Fruit fly (Drosophila melanogaster) whole organism, embryonic: ENCODE results near the gene CG11178.

Source experiments
- Atf6 ChIP-seq: fragments of 200-800 bp; sonication (Bioruptor generic); IDR thresholded peaks from 2 replicates; pipeline ENCODE4 v1.3.6; 2022; ENCODE audit warnings: missing biosample characterization, missing genetic modification characterization
- BtbVII ChIP-seq: fragments of 200-800 bp; sonication (Bioruptor generic); optimal IDR thresholded peaks from 3 replicates; lab custom pipeline; 2017; ENCODE audit warnings: missing biosample characterization, mild to moderate bottlenecking, missing genetic modification characterization
- CG10209 ChIP-seq: fragments of 200-800 bp; sonication (Bioruptor generic); optimal IDR thresholded peaks from 3 replicates; lab custom pipeline; 2017; ENCODE audit warnings: missing biosample characterization, mild to moderate bottlenecking, missing genetic modification characterization, missing genetic modification reagents
- CG10431 ChIP-seq: fragments of 200-800 bp; sonication (Bioruptor generic); optimal IDR thresholded peaks from 3 replicates; lab custom pipeline; 2018; ENCODE audit warnings: missing biosample characterization, mild to moderate bottlenecking, missing genetic modification characterization
- CG10543 ChIP-seq: fragments of 200-800 bp; sonication (Bioruptor generic); optimal IDR thresholded peaks from 3 replicates; lab custom pipeline; 2017; ENCODE audit warnings: missing biosample characterization, mild to moderate bottlenecking, missing genetic modification characterization, moderate library complexity
- CG12659 ChIP-seq: fragments of 200-800 bp; sonication (Bioruptor generic); optimal IDR thresholded peaks from 3 replicates; lab custom pipeline; 2017; ENCODE audit warnings: mild to moderate bottlenecking, missing biosample characterization, missing genetic modification reagents, missing genetic modification characterization
- CG12769 ChIP-seq: fragments of 200-800 bp; sonication (Bioruptor generic); optimal IDR thresholded peaks from 2 replicates; lab custom pipeline; 2019; ENCODE audit warnings: missing biosample characterization, mild to moderate bottlenecking, missing genetic modification characterization, moderate library complexity
- CG14014 ChIP-seq: fragments of 200-800 bp; sonication (Bioruptor generic); IDR thresholded peaks from 2 replicates; pipeline ENCODE4 v1.3.6; 2022; ENCODE audit warnings: missing biosample characterization, missing genetic modification characterization
- CG17186 ChIP-seq: fragments of 200-800 bp; sonication (Bioruptor generic); optimal IDR thresholded peaks from 3 replicates; lab custom pipeline; 2017; ENCODE audit warnings: missing biosample characterization, missing genetic modification reagents, missing genetic modification characterization
- CG17361 ChIP-seq: fragments of 200-800 bp; sonication (Bioruptor generic); IDR thresholded peaks from 3 replicates; pipeline ENCODE4 v1.3.6; 2022; ENCODE audit warnings: missing biosample characterization, missing genetic modification characterization
- CG17568 ChIP-seq: fragments of 200-800 bp; sonication (Bioruptor generic); optimal IDR thresholded peaks from 2 replicates; lab custom pipeline; 2018; ENCODE audit warnings: missing biosample characterization, mild to moderate bottlenecking, missing genetic modification characterization, moderate library complexity
- CG1792 ChIP-seq: fragments of 200-800 bp; sonication (Bioruptor generic); optimal IDR thresholded peaks from 2 replicates; lab custom pipeline; 2016; ENCODE audit warnings: missing biosample characterization, missing genetic modification characterization
- CG18764 ChIP-seq: fragments of 200-800 bp; sonication (Bioruptor generic); optimal IDR thresholded peaks from 3 replicates; lab custom pipeline; 2016; ENCODE audit warnings: missing biosample characterization, missing genetic modification characterization
- CG2129 ChIP-seq: fragments of 200-800 bp; sonication (Bioruptor generic); IDR thresholded peaks from 2 replicates; pipeline ENCODE4 v1.3.6; 2022; ENCODE audit warnings: missing biosample characterization, missing genetic modification characterization; ENCODE audit not compliant: partially characterized antibody
- CG3838 ChIP-seq: fragments of 200-800 bp; sonication (Bioruptor generic); optimal IDR thresholded peaks from 3 replicates; lab custom pipeline; 2016; ENCODE audit warnings: missing biosample characterization, missing genetic modification characterization
- CG3995 ChIP-seq: fragments of 200-800 bp; sonication (Bioruptor generic); optimal IDR thresholded peaks from 3 replicates; lab custom pipeline; 2016; ENCODE audit warnings: missing biosample characterization, missing genetic modification characterization
- CG42726 ChIP-seq: fragments of 200-800 bp; sonication (Bioruptor generic); IDR thresholded peaks from 2 replicates; pipeline ENCODE4 v1.3.6; 2022; ENCODE audit warnings: missing biosample characterization, missing genetic modification characterization; ENCODE audit not compliant: partially characterized antibody
- CG4854 ChIP-seq: fragments of 200-800 bp; sonication (Bioruptor generic); optimal IDR thresholded peaks from 2 replicates; lab custom pipeline; 2016; ENCODE audit warnings: missing biosample characterization, missing genetic modification characterization, inconsistent platforms
- CG6254 ChIP-seq: fragments of 200-800 bp; sonication (Bioruptor generic); optimal IDR thresholded peaks from 3 replicates; lab custom pipeline; 2017; ENCODE audit warnings: mild to moderate bottlenecking, missing biosample characterization, missing genetic modification reagents, missing genetic modification characterization
- CG8478 ChIP-seq: fragments of >200 bp; optimal IDR thresholded peaks from 2 replicates; lab custom pipeline; 2018
- CG8944 ChIP-seq: fragments of 200-800 bp; sonication (Bioruptor generic); optimal IDR thresholded peaks from 3 replicates; lab custom pipeline; 2016; ENCODE audit warnings: missing biosample characterization, missing genetic modification characterization
- Chrac-16 ChIP-seq: fragments of 200-800 bp; sonication (Bioruptor generic); optimal IDR thresholded peaks from 3 replicates; lab custom pipeline; 2016; ENCODE audit warnings: missing biosample characterization, missing genetic modification characterization
- Deaf1 ChIP-seq: fragments of 200-800 bp; optimal IDR thresholded peaks from 3 replicates; lab custom pipeline; 2019; ENCODE audit warnings: missing biosample characterization, mild to moderate bottlenecking, missing genetic modification characterization, moderate library complexity
- Dip2 ChIP-seq: fragments of 200-800 bp; sonication (Bioruptor generic); IDR thresholded peaks from 2 replicates; pipeline ENCODE4 v1.3.6; 2022; ENCODE audit warnings: missing biosample characterization, missing genetic modification characterization
- Dp ChIP-seq: fragments of 200-800 bp; sonication (Bioruptor generic); optimal IDR thresholded peaks from 2 replicates; lab custom pipeline; 2018; ENCODE audit warnings: missing biosample characterization, mild to moderate bottlenecking, missing genetic modification characterization, moderate library complexity
- Drgx ChIP-seq: fragments of 200-800 bp; sonication (Bioruptor generic); IDR thresholded peaks from 2 replicates; pipeline ENCODE4 v1.3.6; 2022; ENCODE audit warnings: missing biosample characterization, missing genetic modification characterization
- Hmr ChIP-seq: fragments of 200-800 bp; sonication (Bioruptor generic); optimal IDR thresholded peaks from 3 replicates; lab custom pipeline; 2017; ENCODE audit warnings: mild to moderate bottlenecking, missing biosample characterization, missing genetic modification reagents, missing genetic modification characterization
- MESR4 ChIP-seq: fragments of 200-800 bp; sonication (Bioruptor generic); optimal IDR thresholded peaks from 2 replicates; lab custom pipeline; 2018; ENCODE audit warnings: missing biosample characterization, mild to moderate bottlenecking, missing genetic modification characterization, moderate library complexity
- MTF-1 ChIP-seq: fragments of 200-800 bp; sonication (Bioruptor generic); optimal IDR thresholded peaks from 2 replicates; lab custom pipeline; 2018; ENCODE audit warnings: missing biosample characterization, mild to moderate bottlenecking, missing genetic modification characterization, borderline replicate concordance
- Nf-YA ChIP-seq: fragments of 200-800 bp; sonication (Bioruptor generic); IDR thresholded peaks from 2 replicates; pipeline ENCODE4 v1.3.6; 2022; ENCODE audit warnings: missing biosample characterization, missing genetic modification characterization
- Nf-YB ChIP-seq: fragments of 200-800 bp; sonication (Bioruptor generic); optimal IDR thresholded peaks from 3 replicates; lab custom pipeline; 2019; ENCODE audit warnings: missing biosample characterization, mild to moderate bottlenecking, missing genetic modification characterization, moderate library complexity
- Ptx1 ChIP-seq: fragments of 200-800 bp; sonication (Bioruptor generic); IDR thresholded peaks from 2 replicates; pipeline ENCODE4 v1.3.6; 2022; ENCODE audit warnings: missing biosample characterization, missing genetic modification characterization
- Sox102F ChIP-seq: fragments of 200-800 bp; sonication (Bioruptor generic); optimal IDR thresholded peaks from 2 replicates; lab custom pipeline; 2018; ENCODE audit warnings: missing biosample characterization, mild to moderate bottlenecking, missing genetic modification characterization, moderate library complexity
- Taf1 ChIP-seq: fragments of 200-800 bp; sonication (Bioruptor generic); IDR thresholded peaks from 2 replicates; pipeline ENCODE4 v1.3.6; 2022; ENCODE audit warnings: missing biosample characterization, missing genetic modification characterization
- ash1 ChIP-seq: fragments of 200-800 bp; sonication (Bioruptor generic); optimal IDR thresholded peaks from 2 replicates; lab custom pipeline; 2018; ENCODE audit warnings: missing biosample characterization, mild to moderate bottlenecking, missing genetic modification characterization
- btn ChIP-seq: fragments of 200-800 bp; sonication (Bioruptor generic); optimal IDR thresholded peaks from 2 replicates; lab custom pipeline; 2016; ENCODE audit warnings: missing biosample characterization, missing genetic modification characterization
- chinmo ChIP-seq: fragments of 200-800 bp; sonication (Bioruptor generic); IDR thresholded peaks from 4 replicates; pipeline ENCODE4 v1.3.6; 2022; ENCODE audit warnings: missing biosample characterization, missing genetic modification characterization; ENCODE audit not compliant: partially characterized antibody
- crol ChIP-seq: fragments of 200-800 bp; sonication (Bioruptor generic); IDR thresholded peaks from 2 replicates; pipeline ENCODE4 v1.3.6; 2022; ENCODE audit warnings: missing biosample characterization, missing genetic modification characterization
- dimm ChIP-seq: fragments of 200-800 bp; sonication (Bioruptor generic); IDR thresholded peaks from 2 replicates; pipeline ENCODE4 v1.3.6; 2022; ENCODE audit warnings: missing biosample characterization, missing genetic modification characterization
- gfzf ChIP-seq: fragments of 200-800 bp; sonication (Bioruptor generic); optimal IDR thresholded peaks from 2 replicates; lab custom pipeline; 2016; ENCODE audit warnings: missing biosample characterization, mild to moderate bottlenecking, missing genetic modification characterization, moderate library complexity
- h ChIP-seq: fragments of >200 bp; optimal IDR thresholded peaks from 2 replicates; lab custom pipeline; 2017
- kay ChIP-seq: fragments of 200-800 bp; sonication (Bioruptor generic); optimal IDR thresholded peaks from 2 replicates; lab custom pipeline; 2016; ENCODE audit warnings: missing biosample characterization, missing genetic modification characterization
- knrl ChIP-seq: fragments of 200-800 bp; sonication (Bioruptor generic); IDR thresholded peaks from 3 replicates; pipeline ENCODE4 v1.3.6; 2022; ENCODE audit warnings: missing biosample characterization, missing genetic modification characterization; ENCODE audit not compliant: partially characterized antibody
- sd ChIP-seq: fragments of 200-800 bp; sonication (Bioruptor generic); optimal IDR thresholded peaks from 3 replicates; lab custom pipeline; 2018; ENCODE audit warnings: missing biosample characterization, mild to moderate bottlenecking, missing genetic modification characterization, moderate library complexity
- slbo ChIP-seq: fragments of 200-800 bp; sonication (Bioruptor generic); IDR thresholded peaks from 2 replicates; pipeline ENCODE4 v1.3.6; 2022; ENCODE audit warnings: missing biosample characterization, missing genetic modification characterization
- sr ChIP-seq: fragments of 200-800 bp; sonication (Bioruptor generic); IDR thresholded peaks from 3 replicates; pipeline ENCODE4 v1.3.6; 2022; ENCODE audit warnings: missing biosample characterization, missing genetic modification characterization
- stwl ChIP-seq: fragments of 200-800 bp; sonication (Bioruptor generic); optimal IDR thresholded peaks from 3 replicates; lab custom pipeline; 2018; ENCODE audit warnings: missing biosample characterization, mild to moderate bottlenecking, missing genetic modification characterization, moderate library complexity
- tgo ChIP-seq: fragments of 200-800 bp; sonication (Bioruptor generic); IDR thresholded peaks from 3 replicates; pipeline ENCODE4 v1.3.6; 2022; ENCODE audit warnings: missing biosample characterization, missing genetic modification characterization
- trem ChIP-seq: fragments of 200-800 bp; optimal IDR thresholded peaks from 3 replicates; lab custom pipeline; 2019; ENCODE audit warnings: missing biosample characterization, mild to moderate bottlenecking, missing genetic modification characterization, moderate library complexity
- twi ChIP-seq: fragments of 200-800 bp; optimal IDR thresholded peaks from 2 replicates; lab custom pipeline; 2019; ENCODE audit warnings: missing biosample characterization, mild to moderate bottlenecking, missing genetic modification characterization, moderate library complexity
- wor ChIP-seq: fragments of 200-800 bp; sonication (Bioruptor generic); IDR thresholded peaks from 2 replicates; pipeline ENCODE4 v1.3.6; 2022; ENCODE audit warnings: missing biosample characterization, missing genetic modification characterization

CG11178 gene

DNA sequence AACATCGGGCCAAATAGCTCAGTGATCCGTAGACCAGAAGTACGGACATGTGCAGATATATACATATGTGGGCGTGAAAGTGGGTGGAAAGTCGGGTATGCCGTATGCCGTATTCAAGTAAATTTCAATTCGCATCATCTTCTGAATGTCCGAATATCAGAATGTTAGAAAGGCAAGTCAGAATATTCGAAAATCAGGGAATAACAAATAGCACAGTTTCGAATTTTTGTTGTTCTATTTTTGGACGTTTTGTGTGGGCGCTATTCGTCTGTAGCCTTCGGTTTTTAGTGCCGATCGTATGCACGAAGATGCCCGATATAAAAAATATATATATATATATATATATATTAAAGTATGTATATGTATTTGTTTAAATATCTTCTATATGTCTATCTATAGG, 982 bp upstream of the CG11178 start:
- peak; percentile 64 for TF ChIP-seq sd
- TF ChIP-seq sr: peak; percentile 78; the same call in 2 of the 3 replicates
- TF ChIP-seq CG42726: no peak
- TF ChIP-seq Nf-YA (GFP tag; lab: Robert Waterston, UW): no peak
- TF ChIP-seq Deaf1 (tag; lab: Kevin White, UChicago): peak; percentile 86
- TF ChIP-seq CG12769 (tag; lab: Kevin White, UChicago): peak; percentile 78
- TF ChIP-seq MESR4: no peak
- no peak for TF ChIP-seq CG3995 (GFP tag; lab: Kevin White, UChicago)
- TF ChIP-seq CG10543 (GFP tag; lab: Kevin White, UChicago): peak; percentile 8
- no peak for TF ChIP-seq CG10209 (GFP tag; lab: Kevin White, UChicago)
- TF ChIP-seq CG8944: no peak
- TF ChIP-seq, all 482 proteins: peak for 5

dm6 chrX:13605942-13606491, 536 bp downstream of the CG11178 start:
- TF ChIP-seq tgo (GFP tag; lab: Robert Waterston, UW): no peak
- 0 out of 4 replicates have a peak, but pooled peaks have one; percentile 43 for TF ChIP-seq chinmo
- TF ChIP-seq Atf6: no peak
- TF ChIP-seq Nf-YB (GFP tag; lab: Kevin White, UChicago): peak; percentile 75
- TF ChIP-seq CG1792 (GFP tag; lab: Kevin White, UChicago): no peak
- TF ChIP-seq btn (GFP tag; lab: Kevin White, UChicago): no peak
- no peak for TF ChIP-seq slbo (GFP tag; lab: Robert Waterston, UW)
- peak; percentile 56 for TF ChIP-seq stwl (tag; lab: Kevin White, UChicago)
- TF ChIP-seq Dip2 (GFP tag; lab: Robert Waterston, UW): no peak
- no peak for TF ChIP-seq Taf1 (GFP tag; lab: Robert Waterston, UW)
- peak; percentile 7 for TF ChIP-seq CG17186 (GFP tag; lab: Kevin White, UChicago)
- no peak for TF ChIP-seq CG17361 (GFP tag; lab: Robert Waterston, UW)
- TF ChIP-seq CG14014 (GFP tag; lab: Robert Waterston, UW): no peak
- TF ChIP-seq CG6254: no peak
- no peak for TF ChIP-seq Chrac-16 (GFP tag; lab: Kevin White, UChicago)
- no peak for TF ChIP-seq CG17568 (GFP tag; lab: Kevin White, UChicago)
- TF ChIP-seq ash1 (GFP tag; lab: Kevin White, UChicago): no peak
- TF ChIP-seq CG4854: no peak
- TF ChIP-seq Dp: peak; percentile 86
- TF ChIP-seq CG8478 (lab: Kevin White, UChicago): no peak
- no peak for TF ChIP-seq h (lab: Kevin White, UChicago)
- TF ChIP-seq Hmr (GFP tag; lab: Kevin White, UChicago): no peak
- TF ChIP-seq gfzf: peak; percentile 45
- TF ChIP-seq twi (tag; lab: Kevin White, UChicago): no peak
- no peak for TF ChIP-seq MTF-1
- TF ChIP-seq dimm (GFP tag; lab: Robert Waterston, UW): no peak
- TF ChIP-seq Sox102F (GFP tag; lab: Kevin White, UChicago): no peak
- no peak for TF ChIP-seq wor (GFP tag; lab: Robert Waterston, UW)
- no peak for TF ChIP-seq CG3838
- TF ChIP-seq Drgx: no peak
- no peak for TF ChIP-seq crol (GFP tag; lab: Robert Waterston, UW)
- TF ChIP-seq CG18764 (GFP tag; lab: Kevin White, UChicago): no peak
- TF ChIP-seq CG10431 (GFP tag; lab: Kevin White, UChicago): no peak
- peak; percentile 53 for TF ChIP-seq trem (tag; lab: Kevin White, UChicago)
- no peak for TF ChIP-seq Ptx1 (GFP tag; lab: Robert Waterston, UW)
- TF ChIP-seq CG2129 (GFP tag; lab: Robert Waterston, UW): no peak
- TF ChIP-seq kay (GFP tag; lab: Kevin White, UChicago): no peak
- no peak for TF ChIP-seq BtbVII (GFP tag; lab: Kevin White, UChicago)
- TF ChIP-seq CG12659 (GFP tag; lab: Kevin White, UChicago): no peak
- TF ChIP-seq knrl (GFP tag; lab: Robert Waterston, UW): peak; percentile 56; the same call in 2 of the 3 replicates
